Worm (Caenorhabditis elegans) whole organism, L2 larva: ENCODE data around the gene srm-2.

Source experiments
- C34F6.9 ChIP-seq: fragments of 150-350 bp; optimal IDR thresholded peaks from 2 replicates; lab custom pipeline; 2014; ENCODE audit warnings: missing biosample characterization, missing genetic modification characterization
- R02D3.7 ChIP-seq: fragments of 150-350 bp; optimal IDR thresholded peaks from 2 replicates; lab custom pipeline; 2014; ENCODE audit warnings: missing biosample characterization, missing genetic modification characterization
- Y55F3AM.14 ChIP-seq: fragments of 200-800 bp; sonication (Bioruptor generic); optimal IDR thresholded peaks from 2 replicates; lab custom pipeline; 2018; ENCODE audit warnings: mild to moderate bottlenecking, missing genetic modification characterization, missing compliant biosample characterization
- ZK546.5 ChIP-seq: sonication (generic microtip); optimal IDR thresholded peaks from 2 replicates; lab custom pipeline; 2017; ENCODE audit warnings: missing biosample characterization, missing genetic modification characterization
- aly-2 ChIP-seq: fragments of 150-350 bp; optimal IDR thresholded peaks from 2 replicates; lab custom pipeline; 2014; ENCODE audit warnings: missing biosample characterization, missing genetic modification characterization
- ama-1 ChIP-seq: fragments of 150-350 bp; optimal IDR thresholded peaks from 2 replicates; lab custom pipeline; 2018; ENCODE audit warnings: inconsistent platforms
- ceh-16 ChIP-seq: fragments of 150-350 bp; optimal IDR thresholded peaks from 2 replicates; lab custom pipeline; 2014; ENCODE audit warnings: missing biosample characterization, missing genetic modification characterization
- ceh-82 ChIP-seq: fragments of 150-350 bp; optimal IDR thresholded peaks from 2 replicates; lab custom pipeline; 2014; ENCODE audit warnings: missing biosample characterization, missing genetic modification characterization
- egl-27 ChIP-seq: sonication (generic microtip); optimal IDR thresholded peaks from 3 replicates; lab custom pipeline; 2017; ENCODE audit warnings: missing biosample characterization, missing genetic modification reagents, missing genetic modification characterization
- elt-1 ChIP-seq: fragments of 150-350 bp; optimal IDR thresholded peaks from 2 replicates; lab custom pipeline; 2014; ENCODE audit warnings: missing biosample characterization, missing genetic modification characterization
- fos-1 ChIP-seq: fragments of 150-350 bp; optimal IDR thresholded peaks from 2 replicates; lab custom pipeline; 2014; ENCODE audit warnings: missing biosample characterization, missing genetic modification characterization
- gmeb-1 ChIP-seq: fragments of 150-350 bp; optimal IDR thresholded peaks from 2 replicates; lab custom pipeline; 2014; ENCODE audit warnings: missing biosample characterization, missing genetic modification characterization
- lin-39 ChIP-seq: fragments of 150-350 bp; optimal IDR thresholded peaks from 2 replicates; lab custom pipeline; 2014; ENCODE audit warnings: missing biosample characterization, missing genetic modification reagents, missing genetic modification characterization
- lsy-2 ChIP-seq, 2 experiments: fragments of 150-350 bp in 1 of 2; sonication (generic microtip) in 1 of 2; optimal IDR thresholded peaks; 2 replicates each; lab custom pipeline; 2014 to 2017; ENCODE audit warnings: missing biosample characterization in 2 of 2, missing genetic modification characterization in 2 of 2
- mbf-1 ChIP-seq: sonication (generic microtip); optimal IDR thresholded peaks from 2 replicates; lab custom pipeline; 2017; ENCODE audit warnings: missing biosample characterization, missing genetic modification characterization
- mdl-1 ChIP-seq, 2 experiments: fragments of 150-350 bp in 1 of 2; sonication (generic microtip) in 1 of 2; optimal IDR thresholded peaks; 2 replicates each; lab custom pipeline; 2017; ENCODE audit warnings: missing biosample characterization in 2 of 2, missing genetic modification characterization in 2 of 2
- nhr-10 ChIP-seq: sonication (generic microtip); optimal IDR thresholded peaks from 2 replicates; lab custom pipeline; 2017; ENCODE audit warnings: missing biosample characterization, missing genetic modification characterization
- nhr-11 ChIP-seq: fragments of 150-350 bp; optimal IDR thresholded peaks from 2 replicates; lab custom pipeline; 2014; ENCODE audit warnings: missing biosample characterization, missing genetic modification characterization
- nhr-12 ChIP-seq: fragments of 150-350 bp; optimal IDR thresholded peaks from 2 replicates; lab custom pipeline; 2014; ENCODE audit warnings: missing biosample characterization, missing genetic modification characterization
- nhr-129 ChIP-seq: fragments of 150-350 bp; optimal IDR thresholded peaks from 2 replicates; lab custom pipeline; 2014; ENCODE audit warnings: missing biosample characterization, missing genetic modification characterization
- nhr-21 ChIP-seq: fragments of 150-350 bp; optimal IDR thresholded peaks from 2 replicates; lab custom pipeline; 2014; ENCODE audit warnings: missing biosample characterization, missing genetic modification characterization
- nhr-23 ChIP-seq: fragments of 150-350 bp; optimal IDR thresholded peaks from 2 replicates; lab custom pipeline; 2014; ENCODE audit warnings: missing biosample characterization, missing genetic modification reagents, missing genetic modification characterization
- nhr-25 ChIP-seq: fragments of 150-350 bp; sonication (generic microtip); optimal IDR thresholded peaks from 3 replicates; lab custom pipeline; 2014; ENCODE audit warnings: missing biosample characterization, missing genetic modification characterization
- nhr-6 ChIP-seq: fragments of 150-350 bp; optimal IDR thresholded peaks from 2 replicates; lab custom pipeline; 2014; ENCODE audit warnings: missing biosample characterization, missing genetic modification characterization
- nhr-77 ChIP-seq: fragments of 150-350 bp; optimal IDR thresholded peaks from 2 replicates; lab custom pipeline; 2014; ENCODE audit warnings: missing biosample characterization, missing genetic modification characterization
- skn-1 ChIP-seq: sonication (generic microtip); optimal IDR thresholded peaks from 2 replicates; lab custom pipeline; 2017; ENCODE audit warnings: missing biosample characterization, missing genetic modification characterization
- sma-3 ChIP-seq: sonication (generic microtip); optimal IDR thresholded peaks from 2 replicates; lab custom pipeline; 2016; ENCODE audit warnings: missing genetic modification reagents, missing genetic modification characterization, missing compliant biosample characterization
- snpc-4 ChIP-seq: fragments of 150-350 bp; optimal IDR thresholded peaks from 2 replicates; lab custom pipeline; 2014; ENCODE audit warnings: missing biosample characterization, missing genetic modification characterization
- unc-39 ChIP-seq: fragments of 150-350 bp; optimal IDR thresholded peaks from 2 replicates; lab custom pipeline; 2014; ENCODE audit warnings: missing biosample characterization, missing genetic modification characterization
- unc-55 ChIP-seq: fragments of 150-350 bp; sonication (generic microtip); optimal IDR thresholded peaks from 3 replicates; lab custom pipeline; 2014; ENCODE audit warnings: missing biosample characterization, missing genetic modification reagents, missing genetic modification characterization
- unc-62 ChIP-seq: fragments of 150-350 bp; optimal IDR thresholded peaks from 2 replicates; lab custom pipeline; 2014; ENCODE audit warnings: missing biosample characterization, missing genetic modification reagents, missing genetic modification characterization
- zag-1 ChIP-seq: fragments of 150-350 bp; optimal IDR thresholded peaks from 2 replicates; lab custom pipeline; 2014; ENCODE audit warnings: missing biosample characterization, missing genetic modification characterization
- ztf-11 ChIP-seq: sonication (generic microtip); optimal IDR thresholded peaks from 2 replicates; lab custom pipeline; 2017; ENCODE audit warnings: missing biosample characterization, missing genetic modification characterization

srm-2 gene

DNA sequence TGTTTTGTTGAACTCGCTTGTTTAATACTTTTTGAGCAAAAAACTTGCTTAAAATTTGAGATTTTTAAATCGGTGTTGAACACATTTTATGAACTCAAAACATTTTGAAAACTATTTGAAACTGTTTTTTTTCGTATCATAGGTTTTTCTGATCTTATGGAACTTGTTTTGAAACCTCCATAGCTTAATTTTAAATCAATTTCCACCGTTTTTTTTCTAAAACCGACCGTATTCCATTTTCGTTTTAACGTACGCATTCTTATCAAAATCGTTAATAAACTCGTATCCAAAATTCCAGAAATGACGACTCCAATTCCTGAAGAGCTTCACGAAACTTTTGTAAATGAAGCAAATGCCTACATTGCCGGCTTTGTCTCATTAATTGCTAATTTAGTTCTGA, at the start of gene srm-2:
Gene srm-2 (plus strand): TSS at position 301 of the 400 bp plus-strand sequence.
- no peak for TF ChIP-seq ceh-82
- no peak for TF ChIP-seq mbf-1 (tag; lab: Kevin White, UChicago)
- no peak for TF ChIP-seq unc-62 (GFP tag; lab: Kevin White, UChicago)
- TF ChIP-seq snpc-4 (tag; lab: Kevin White, UChicago): no peak
- TF ChIP-seq aly-2 (tag; lab: Kevin White, UChicago): no peak
- TF ChIP-seq nhr-10 (tag; lab: Kevin White, UChicago): no peak
- TF ChIP-seq gmeb-1 (tag; lab: Kevin White, UChicago): no peak
- TF ChIP-seq unc-55 (GFP tag; lab: Kevin White, UChicago): no peak
- no peak for TF ChIP-seq unc-39 (tag; lab: Kevin White, UChicago)
- no peak for TF ChIP-seq skn-1
- no peak for TF ChIP-seq nhr-77
- TF ChIP-seq elt-1: no peak
- TF ChIP-seq nhr-11: no peak

DNA sequence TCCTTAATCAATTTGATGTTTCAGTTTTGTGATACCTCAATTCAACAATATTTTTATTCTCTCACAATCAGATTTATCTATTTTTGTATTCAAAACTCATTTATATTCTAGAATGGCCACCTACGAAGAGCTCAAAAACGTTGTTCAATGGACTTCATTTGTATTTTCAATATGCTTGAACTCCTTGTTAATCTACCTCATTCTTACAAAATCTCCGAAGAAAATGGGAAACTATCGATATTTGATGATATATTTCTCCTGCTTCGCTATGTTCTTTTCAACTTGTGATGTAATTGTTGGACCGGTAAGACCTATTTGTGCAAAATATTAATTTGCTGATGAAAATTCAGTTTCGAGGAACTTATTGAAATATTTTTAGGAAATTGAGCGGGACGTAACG, 47.9 kb upstream of the srm-2 start, which contains the start of gene str-164:
Gene str-164 (plus strand): TSS at position 113 of the 400 bp plus-strand sequence.
- no peak for TF ChIP-seq ceh-16 (tag; lab: Kevin White, UChicago)
- TF ChIP-seq fos-1: no peak
- TF ChIP-seq nhr-77: no peak
- TF ChIP-seq, all 48 proteins: peak for 0

ce11 chrIV:4963834-4964233, 44.6 kb upstream of the srm-2 start, which contains the start of gene txt-3:
Gene txt-3 (plus strand): TSS chrIV:4963958.
- TF ChIP-seq nhr-21 (tag; lab: Kevin White, UChicago): no peak
- TF ChIP-seq ama-1 (lab: Kevin White, UChicago): no peak
- no peak for TF ChIP-seq sma-3 (GFP tag; lab: Kevin White, UChicago)

DNA sequence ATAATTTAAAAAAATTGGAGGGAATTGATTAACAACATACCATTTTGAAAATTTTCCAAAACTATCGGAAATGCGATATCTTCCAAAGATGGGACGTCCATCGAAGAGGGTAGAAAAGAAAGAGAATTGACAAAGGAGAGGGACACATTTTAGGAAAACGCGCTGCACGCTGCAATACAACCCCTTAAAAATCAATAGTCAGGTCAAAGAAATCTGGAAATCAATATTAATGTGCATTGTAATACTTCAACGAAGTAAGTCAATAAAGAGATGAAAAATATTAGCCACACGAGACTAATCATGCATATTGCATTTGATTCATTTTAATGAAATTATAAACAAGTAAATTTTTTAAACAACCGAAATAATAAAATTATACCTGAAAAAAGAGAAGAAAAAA, 39.1 kb upstream of the srm-2 start, which contains the start of gene Y9C9A.13:
Gene Y9C9A.13 (minus strand): TSS at position 101 of the 400 bp plus-strand sequence.
- TF ChIP-seq nhr-23 (tag; lab: Kevin White, UChicago) (no peak), R02D3.7 (tag; lab: Kevin White, UChicago) (no peak), snpc-4 (tag; lab: Kevin White, UChicago) (no peak), nhr-6 (tag; lab: Kevin White, UChicago) (no peak), mdl-1 (tag; optimal IDR thresholded peaks at IDR 0.05; lab: Kevin White, UChicago) (no peak), ceh-16 (tag; lab: Kevin White, UChicago) (no peak), nhr-25 (tag; lab: Kevin White, UChicago) (no peak), ZK546.5 (tag; lab: Kevin White, UChicago) (no peak), aly-2 (tag; lab: Kevin White, UChicago) (no peak), gmeb-1 (tag; lab: Kevin White, UChicago) (no peak), ztf-11 (tag; lab: Kevin White, UChicago) (no peak), skn-1 (no peak), fos-1 (no peak)

DNA sequence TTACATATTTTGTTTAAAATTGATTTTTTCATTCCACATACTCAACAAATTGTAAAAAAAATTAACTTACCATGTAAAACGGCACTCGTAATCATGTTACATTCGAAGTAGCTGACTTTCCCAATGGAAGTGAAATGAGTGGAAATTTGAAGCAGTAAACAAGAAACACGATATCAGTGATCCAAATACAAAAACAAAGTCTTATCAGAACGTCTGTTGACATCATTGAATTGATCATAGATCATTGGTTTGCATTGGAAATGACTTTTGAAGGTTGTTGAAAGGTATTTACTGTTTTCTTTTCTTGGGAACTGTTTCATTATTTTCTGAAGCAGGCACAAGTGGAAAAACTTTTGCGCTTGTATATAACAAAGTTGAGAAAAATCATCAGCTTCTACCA, 32.5 kb upstream of the srm-2 start, which contains the start of gene Y9C9A.16:
Gene Y9C9A.16 (minus strand): TSS at position 131 of the 400 bp plus-strand sequence.
- no peak for TF ChIP-seq nhr-25 (tag; lab: Kevin White, UChicago)
- no peak for TF ChIP-seq ZK546.5 (tag; lab: Kevin White, UChicago)
- no peak for TF ChIP-seq ceh-82
- no peak for TF ChIP-seq nhr-11
- TF ChIP-seq R02D3.7 (tag; lab: Kevin White, UChicago): no peak
- no peak for TF ChIP-seq Y55F3AM.14 (GFP tag; lab: Kevin White, UChicago)
- no peak for TF ChIP-seq zag-1 (tag; lab: Kevin White, UChicago)
- no peak for TF ChIP-seq nhr-12
- no peak for TF ChIP-seq unc-62 (GFP tag; lab: Kevin White, UChicago)
- no peak for TF ChIP-seq egl-27
- TF ChIP-seq snpc-4 (tag; lab: Kevin White, UChicago): no peak
- TF ChIP-seq nhr-23 (tag; lab: Kevin White, UChicago): no peak
- no peak for TF ChIP-seq nhr-77

DNA sequence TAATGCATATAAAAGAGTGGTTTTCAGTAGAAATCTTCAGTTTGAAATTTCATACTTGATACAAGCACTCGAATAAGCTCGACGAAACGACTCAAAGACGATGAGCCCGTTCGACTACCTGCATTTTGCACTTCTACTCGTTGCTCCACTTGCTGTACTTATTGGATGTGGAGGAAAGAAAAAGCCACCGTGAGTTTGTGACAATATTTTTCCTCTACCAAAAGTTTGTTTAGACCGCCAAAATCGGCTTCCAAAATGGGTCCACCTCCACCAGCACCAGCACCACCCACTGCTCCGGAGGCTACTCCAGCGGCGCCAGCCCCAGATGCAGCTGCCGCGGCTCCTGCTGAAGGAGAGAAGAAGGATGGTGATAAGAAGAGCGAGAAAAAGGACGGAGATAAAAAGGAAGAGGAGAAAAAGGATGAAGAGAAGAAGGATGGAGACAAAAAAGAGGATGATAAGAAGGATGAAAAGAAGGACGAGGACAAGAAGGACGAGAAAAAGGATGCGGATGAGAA, 31.2 kb upstream of the srm-2 start, which contains the start of gene E03H12.5:
Gene E03H12.5 (plus strand): TSS at position 51 of the 518 bp plus-strand sequence.
- TF ChIP-seq lin-39 (tag; lab: Kevin White, UChicago): no peak
- TF ChIP-seq elt-1: no peak
- no peak for TF ChIP-seq nhr-129 (tag; lab: Kevin White, UChicago)
- no peak for TF ChIP-seq C34F6.9 (tag; lab: Kevin White, UChicago)
- no peak for TF ChIP-seq lsy-2 (tag; optimal IDR thresholded peaks at IDR 0.05; lab: Kevin White, UChicago)
- no peak for TF ChIP-seq nhr-21 (tag; lab: Kevin White, UChicago)
- no peak for TF ChIP-seq ama-1 (lab: Kevin White, UChicago)
- TF ChIP-seq ztf-11 (tag; lab: Kevin White, UChicago): no peak
